Fruit fly (Drosophila melanogaster) S2 (cell line): ENCODE measurements around the gene ThrRS.

Experiments
- CG8478 ChIP-seq: fragments of >200 bp; optimal IDR thresholded peaks from 2 replicates; lab custom pipeline; 2018
- CTCF ChIP-seq, 2 experiments: fragments of >200 bp; optimal IDR thresholded peaks; 2 replicates each; lab custom pipeline; 2018

DNA sequence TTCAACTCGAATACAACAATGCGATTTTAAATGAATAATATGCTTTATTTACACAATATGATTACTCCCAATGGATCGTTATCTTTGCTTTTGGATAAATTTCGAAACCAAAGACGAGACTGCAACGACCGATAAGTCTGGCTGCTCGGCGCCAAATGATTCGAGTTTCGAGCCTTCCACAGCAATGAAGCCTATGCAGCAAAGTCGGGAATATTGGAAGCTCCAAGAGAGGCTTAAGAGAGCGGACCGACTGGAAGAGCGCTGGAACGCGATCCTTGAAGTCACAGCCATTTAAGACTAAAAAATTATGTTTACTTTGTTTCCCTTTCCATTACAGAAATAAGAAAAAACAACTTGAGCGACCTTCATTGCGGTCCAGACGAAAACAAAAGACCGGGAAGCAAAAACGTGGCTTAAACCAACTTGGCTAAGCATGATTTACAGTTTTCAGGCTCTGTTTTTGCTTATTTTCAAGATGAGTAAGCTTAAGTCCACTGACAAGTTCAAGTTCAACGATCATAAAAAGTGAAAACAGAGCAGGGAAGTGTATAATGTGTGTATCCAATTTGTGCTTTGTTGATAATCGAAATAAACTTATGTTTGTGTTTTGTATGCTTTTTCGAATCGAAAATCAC lies 36.8 kb upstream of the ThrRS start, which contains the start of gene firl:
- TF ChIP-seq CTCF (optimal IDR thresholded peaks at IDR 0.05; lab: Kevin White, UChicago), result no peak
- no peak for TF ChIP-seq CG8478 (lab: Kevin White, UChicago)
